Fruit fly (Drosophila melanogaster): ENCODE results near the gene CG33178.

dm6 chrX:15048713-15049112 is 33.9 kb upstream of the CG33178 start:
- TF ChIP-seq CG6854 (GFP tag; optimal IDR thresholded peaks at IDR 0.05) = no peak
- TF ChIP-seq Dek (tag; optimal IDR thresholded peaks at IDR 0.05) = no peak
- no peak for TF ChIP-seq CG10147 (GFP tag; optimal IDR thresholded peaks at IDR 0.05)
- TF ChIP-seq Myb (GFP tag; optimal IDR thresholded peaks at IDR 0.05) = no peak
- no peak for TF ChIP-seq wek (GFP tag; optimal IDR thresholded peaks at IDR 0.05)
- no peak for TF ChIP-seq Fer3 (tag; optimal IDR thresholded peaks at IDR 0.05)
- no peak for TF ChIP-seq sc (optimal IDR thresholded peaks at IDR 0.05)
- TF ChIP-seq sc (GFP tag; optimal IDR thresholded peaks at IDR 0.05) = no peak
- no peak for TF ChIP-seq Awh (GFP tag; IDR thresholded peaks at IDR 0.05)
- no peak for TF ChIP-seq CG18599 (GFP tag; optimal IDR thresholded peaks at IDR 0.05)
- no peak for TF ChIP-seq Abd-B (GFP tag; optimal IDR thresholded peaks at IDR 0.05)
- TF ChIP-seq mirr (GFP tag; optimal IDR thresholded peaks at IDR 0.05) = peak; percentile 39

Data from whole organism, embryonic.